Worm (Caenorhabditis elegans) whole organism, L4 larva: ENCODE data around the gene dnpp-1.
A peak's percentile ranks its signal among the peaks of the same experiment; 100 is the strongest.

Source experiments
- D1046.2 ChIP-seq: fragments of 200-800 bp; sonication (Bioruptor generic); IDR thresholded peaks from 2 replicates; pipeline ENCODE4 v1.3.6; 2022; ENCODE audit warnings: missing genetic modification characterization, missing compliant biosample characterization
- F26F4.8 ChIP-seq: fragments of 200-800 bp; sonication (Bioruptor generic); conservative IDR thresholded peaks from 2 replicates; pipeline ENCODE4 v1.3.6; 2022; ENCODE audit warnings: missing genetic modification characterization, missing compliant biosample characterization
- R02D3.7 ChIP-seq: fragments of 150-350 bp; sonication (generic microtip); optimal IDR thresholded peaks from 3 replicates; lab custom pipeline; 2014; ENCODE audit warnings: missing biosample characterization, missing genetic modification characterization
- T20F7.1 ChIP-seq: fragments of 200-800 bp; sonication (Bioruptor generic); optimal IDR thresholded peaks from 2 replicates; lab custom pipeline; 2018; ENCODE audit warnings: mild to moderate bottlenecking, missing genetic modification characterization, missing compliant biosample characterization
- T26A8.4 ChIP-seq: fragments of 200-800 bp; sonication (Bioruptor generic); IDR thresholded peaks from 2 replicates; pipeline ENCODE4 v1.3.6; 2022; ENCODE audit warnings: missing genetic modification characterization, missing compliant biosample characterization
- Y48G9A.11 ChIP-seq: fragments of 200-800 bp; sonication (Bioruptor generic); IDR thresholded peaks from 2 replicates; pipeline ENCODE4 v1.3.6; 2022; ENCODE audit warnings: missing genetic modification reagents, missing genetic modification characterization, missing compliant biosample characterization
- Y75B8A.6 ChIP-seq: fragments of 200-800 bp; sonication (Bioruptor generic); IDR thresholded peaks from 2 replicates; pipeline ENCODE4 v1.3.6; 2022; ENCODE audit warnings: missing genetic modification reagents, missing genetic modification characterization, missing compliant biosample characterization
- ZK337.2 ChIP-seq: fragments of 200-800 bp; sonication (Bioruptor generic); IDR thresholded peaks from 2 replicates; pipeline ENCODE4 v1.3.6; 2022; ENCODE audit warnings: missing genetic modification reagents, missing genetic modification characterization, missing compliant biosample characterization
- ZK546.5 ChIP-seq, 2 experiments: sonication (generic microtip); optimal IDR thresholded peaks; 2 replicates each; lab custom pipeline; 2017; ENCODE audit warnings: missing biosample characterization in 2 of 2, missing genetic modification characterization in 2 of 2
- aha-1 ChIP-seq: fragments of 150-350 bp; peaks from one replicate; lab custom pipeline; 2014; ENCODE audit warnings: missing biosample characterization, missing genetic modification characterization
- ama-1 ChIP-seq: fragments of 150-350 bp; optimal IDR thresholded peaks from 2 replicates; lab custom pipeline; 2014; ENCODE audit warnings: inconsistent platforms, mixed read lengths
- arid-1 ChIP-seq: fragments of 200-800 bp; sonication (Bioruptor generic); conservative IDR thresholded peaks from 2 replicates; pipeline ENCODE4 v1.3.6; 2022; ENCODE audit warnings: missing genetic modification reagents, missing genetic modification characterization, missing compliant biosample characterization
- attf-4 ChIP-seq: sonication (generic microtip); optimal IDR thresholded peaks from 3 replicates; lab custom pipeline; 2017; ENCODE audit warnings: missing biosample characterization, missing genetic modification characterization
- ceh-28 ChIP-seq: fragments of 150-350 bp; optimal IDR thresholded peaks from 2 replicates; lab custom pipeline; 2014; ENCODE audit warnings: missing biosample characterization, missing genetic modification reagents, missing genetic modification characterization
- ceh-82 ChIP-seq: sonication (generic microtip); optimal IDR thresholded peaks from 2 replicates; lab custom pipeline; 2017; ENCODE audit warnings: missing biosample characterization, missing genetic modification characterization
- daf-16 ChIP-seq, 3 experiments: sonication (generic microtip); optimal IDR thresholded peaks; 2 replicates each; lab custom pipeline; 2016 to 2017; ENCODE audit warnings: missing genetic modification characterization in 3 of 3, missing genetic modification reagents in 3 of 3, mild to moderate bottlenecking in 2 of 3, missing compliant biosample characterization in 2 of 3, missing biosample characterization in 1 of 3, moderate library complexity in 1 of 3
- dmd-9 ChIP-seq: fragments of 200-800 bp; sonication (Bioruptor generic); IDR thresholded peaks from 2 replicates; pipeline ENCODE4 v1.3.6; 2022; ENCODE audit warnings: missing genetic modification reagents, missing genetic modification characterization, missing compliant biosample characterization
- dve-1 ChIP-seq: sonication (generic microtip); optimal IDR thresholded peaks from 2 replicates; lab custom pipeline; 2017; ENCODE audit warnings: antibody characterized with exemption, mild to moderate bottlenecking, missing genetic modification characterization, missing compliant biosample characterization; ENCODE audit not compliant: insufficient read depth
- fkh-10 ChIP-seq: fragments of 150-350 bp; optimal IDR thresholded peaks from 2 replicates; lab custom pipeline; 2014; ENCODE audit warnings: missing biosample characterization, missing genetic modification reagents, missing genetic modification characterization
- fos-1 ChIP-seq: fragments of 150-350 bp; optimal IDR thresholded peaks from 2 replicates; lab custom pipeline; 2014; ENCODE audit warnings: missing biosample characterization, missing genetic modification characterization
- hlh-30 ChIP-seq: sonication (generic microtip); optimal IDR thresholded peaks from 2 replicates; lab custom pipeline; 2017; ENCODE audit warnings: antibody characterized with exemption, mild to moderate bottlenecking, missing genetic modification characterization, missing compliant biosample characterization; ENCODE audit not compliant: insufficient read depth
- jun-1 ChIP-seq: fragments of 150-350 bp; optimal IDR thresholded peaks from 2 replicates; lab custom pipeline; 2014; ENCODE audit warnings: missing biosample characterization, missing genetic modification reagents, missing genetic modification characterization
- lin-15B ChIP-seq: fragments of 150-350 bp; sonication (generic microtip); optimal IDR thresholded peaks from 3 replicates; lab custom pipeline; 2014; ENCODE audit warnings: missing biosample characterization, missing genetic modification characterization
- lin-38 ChIP-seq: fragments of 200-800 bp; sonication (Bioruptor generic); IDR thresholded peaks from 2 replicates; pipeline ENCODE4 v1.3.6; 2022; ENCODE audit warnings: missing genetic modification reagents, missing genetic modification characterization, missing compliant biosample characterization
- lir-3 ChIP-seq: sonication (generic microtip); optimal IDR thresholded peaks from 2 replicates; lab custom pipeline; 2016; ENCODE audit warnings: mild to moderate bottlenecking, missing genetic modification characterization, missing compliant biosample characterization
- lsy-2 ChIP-seq, 2 experiments: fragments of 150-350 bp in 1 of 2; sonication (generic microtip) in 1 of 2; optimal IDR thresholded peaks; 2 replicates each; lab custom pipeline; 2014 to 2017; ENCODE audit warnings: missing biosample characterization in 2 of 2, missing genetic modification characterization in 2 of 2
- madf-9 ChIP-seq: fragments of 200-800 bp; sonication (Bioruptor generic); conservative IDR thresholded peaks from 2 replicates; pipeline ENCODE4 v1.3.6; 2022; ENCODE audit warnings: missing genetic modification reagents, missing genetic modification characterization, missing compliant biosample characterization
- mdt-29 ChIP-seq: fragments of 200-800 bp; sonication (Bioruptor generic); IDR thresholded peaks from 2 replicates; pipeline ENCODE4 v1.3.6; 2022; ENCODE audit warnings: missing genetic modification reagents, missing genetic modification characterization, missing compliant biosample characterization
- mep-1 ChIP-seq: fragments of 150-350 bp; sonication (generic microtip); optimal IDR thresholded peaks from 3 replicates; lab custom pipeline; 2014; ENCODE audit warnings: missing biosample characterization, missing genetic modification characterization
- mes-2 ChIP-seq: sonication (generic microtip); optimal IDR thresholded peaks from 2 replicates; lab custom pipeline; 2016; ENCODE audit warnings: missing genotype, mild to moderate bottlenecking, missing genetic modification characterization, missing compliant biosample characterization; ENCODE audit not compliant: poor library complexity, severe bottlenecking
- mxl-3 ChIP-seq: fragments of 200-800 bp; sonication (Bioruptor generic); optimal IDR thresholded peaks from 2 replicates; lab custom pipeline; 2018; ENCODE audit warnings: mild to moderate bottlenecking, missing genetic modification characterization, missing compliant biosample characterization
- nhr-10 ChIP-seq: fragments of 150-350 bp; optimal IDR thresholded peaks from 2 replicates; lab custom pipeline; 2014; ENCODE audit warnings: missing biosample characterization, missing genetic modification characterization
- nhr-102 ChIP-seq: sonication (generic microtip); optimal IDR thresholded peaks from 2 replicates; lab custom pipeline; 2016; ENCODE audit warnings: mild to moderate bottlenecking, missing genetic modification characterization, moderate library complexity, missing compliant biosample characterization
- nhr-237 ChIP-seq: sonication (generic microtip); optimal IDR thresholded peaks from 2 replicates; lab custom pipeline; 2017; ENCODE audit warnings: missing biosample characterization, missing genetic modification characterization
- nhr-6 ChIP-seq: fragments of 150-350 bp; optimal IDR thresholded peaks from 2 replicates; lab custom pipeline; 2014; ENCODE audit warnings: missing biosample characterization, missing genetic modification characterization
- nhr-76 ChIP-seq: fragments of 150-350 bp; optimal IDR thresholded peaks from 2 replicates; lab custom pipeline; 2014; ENCODE audit warnings: missing biosample characterization, missing genetic modification characterization
- pha-4 ChIP-seq, 2 experiments: fragments of 150-350 bp in 1 of 2; fragments of 200-800 bp in 1 of 2; sonication (Bioruptor generic) in 1 of 2; IDR thresholded peaks in 1 of 2; optimal IDR thresholded peaks in 1 of 2; 2 replicates each; pipeline versions ENCODE4 v1.3.6 to Lab custom; 2014 to 2022; ENCODE audit warnings: missing genetic modification characterization in 2 of 2, missing genetic modification reagents in 2 of 2, missing biosample characterization in 1 of 2, missing compliant biosample characterization in 1 of 2
- php-3 ChIP-seq: fragments of 200-800 bp; sonication (Bioruptor generic); IDR thresholded peaks from 2 replicates; pipeline ENCODE4 v1.3.6; 2022; ENCODE audit warnings: missing genetic modification reagents, missing genetic modification characterization, missing compliant biosample characterization
- rbr-2 ChIP-seq: sonication (generic microtip); optimal IDR thresholded peaks from 2 replicates; lab custom pipeline; 2016; ENCODE audit warnings: missing genotype, missing genetic modification characterization, missing compliant biosample characterization
- saeg-2 ChIP-seq: fragments of 200-800 bp; sonication (Bioruptor generic); IDR thresholded peaks from 2 replicates; pipeline ENCODE4 v1.3.6; 2022; ENCODE audit warnings: missing genetic modification reagents, missing genetic modification characterization, missing compliant biosample characterization
- set-16 ChIP-seq: fragments of 200-800 bp; sonication (Bioruptor generic); IDR thresholded peaks from 2 replicates; pipeline ENCODE4 v1.3.6; 2022; ENCODE audit warnings: missing genetic modification reagents, missing genetic modification characterization, missing compliant biosample characterization
- snpc-1.2 ChIP-seq: fragments of 200-800 bp; sonication (Bioruptor generic); IDR thresholded peaks from 2 replicates; pipeline ENCODE4 v1.3.6; 2022; ENCODE audit warnings: missing genetic modification reagents, missing genetic modification characterization, missing compliant biosample characterization
- snpc-4 ChIP-seq: fragments of 150-350 bp; optimal IDR thresholded peaks from 2 replicates; lab custom pipeline; 2014; ENCODE audit warnings: missing biosample characterization, missing genetic modification characterization
- unc-39 ChIP-seq: sonication (generic microtip); optimal IDR thresholded peaks from 2 replicates; lab custom pipeline; 2017; ENCODE audit warnings: missing biosample characterization, missing genetic modification characterization
- zfp-3 ChIP-seq: fragments of 200-800 bp; sonication (Bioruptor generic); conservative IDR thresholded peaks from 2 replicates; pipeline ENCODE4 v1.3.6; 2022; ENCODE audit warnings: missing genetic modification reagents, missing genetic modification characterization, missing compliant biosample characterization
- zip-11 ChIP-seq: fragments of 200-800 bp; sonication (Bioruptor generic); IDR thresholded peaks from 2 replicates; pipeline ENCODE4 v1.3.6; 2022; ENCODE audit warnings: missing genetic modification characterization, missing compliant biosample characterization

The dnpp-1 gene

DNA sequence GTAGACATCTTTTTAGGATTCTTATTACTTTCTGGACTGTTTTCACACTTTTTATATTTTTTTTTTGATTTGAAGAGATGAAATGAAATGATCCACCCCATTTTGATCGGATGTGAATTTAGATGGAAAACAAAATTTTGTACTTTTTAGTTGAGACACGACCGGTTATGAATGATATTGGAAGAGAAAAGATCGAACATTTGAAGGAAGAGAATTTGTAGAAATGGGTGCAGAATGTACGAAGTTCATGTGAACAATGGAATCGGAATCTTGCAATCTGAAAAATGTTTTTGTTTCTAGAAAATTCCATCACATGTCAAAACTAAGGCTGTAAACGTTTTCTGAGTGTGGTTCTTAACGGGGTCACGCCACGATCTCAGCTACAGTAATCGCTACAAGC is 19.2 kb upstream of the dnpp-1 start, which contains the start of gene F01F1.14:
Gene F01F1.14 (minus strand): TSS at position 101 of the 400 bp plus-strand sequence.
- TF ChIP-seq ama-1 (lab: Kevin White, UChicago) (no peak), rbr-2 (tag; lab: Kevin White, UChicago) (no peak), fkh-10 (GFP tag; lab: Kevin White, UChicago) (no peak), attf-4 (tag; lab: Kevin White, UChicago) (no peak), aha-1 (tag; lab: Kevin White, UChicago) (no peak), R02D3.7 (tag; lab: Kevin White, UChicago) (no peak), ceh-28 (tag; lab: Kevin White, UChicago) (no peak), ZK337.2 (GFP tag; lab: Robert Waterston, UW) (no peak), Y48G9A.11 (GFP tag; lab: Robert Waterston, UW) (no peak), arid-1 (no peak), zip-11 (no peak), nhr-102 (tag; lab: Kevin White, UChicago) (no peak), daf-16 (GFP tag; optimal IDR thresholded peaks at IDR 0.05; lab: Kevin White, UChicago) (no peak), daf-16 (tag; optimal IDR thresholded peaks at IDR 0.05; lab: Kevin White, UChicago) (no peak), lin-38 (GFP tag; lab: Robert Waterston, UW) (no peak)
- TF ChIP-seq, all 104 proteins: peak for 0

DNA sequence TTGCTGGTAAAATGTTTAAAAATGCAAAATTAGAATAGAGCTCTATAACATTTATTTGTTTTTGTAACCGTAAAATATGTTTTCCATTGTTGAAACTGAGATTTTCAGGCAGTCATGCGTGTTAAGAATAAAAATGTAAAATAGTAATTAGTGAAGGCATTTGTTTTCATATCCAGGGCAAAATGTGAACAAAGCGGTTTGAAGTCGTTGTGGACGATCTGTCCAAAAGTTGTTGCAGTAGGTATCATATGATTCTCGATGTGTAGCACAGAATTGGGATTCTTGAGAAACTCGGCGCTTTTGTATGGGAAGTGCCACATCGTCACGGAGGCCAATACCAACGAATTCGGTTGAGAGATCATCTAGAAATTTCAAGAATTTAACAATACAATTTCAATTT is 18.7 kb upstream of the dnpp-1 start:
- TF ChIP-seq nhr-237 (tag; lab: Kevin White, UChicago), result no peak
- 0 out of 2 replicates have a peak, but pooled peaks have one; percentile 16 for TF ChIP-seq T26A8.4 (GFP tag; lab: Robert Waterston, UW)
- peak; percentile 33 for TF ChIP-seq lin-38 (GFP tag; lab: Robert Waterston, UW)
- no peak for TF ChIP-seq lin-15B
- TF ChIP-seq madf-9 (GFP tag; lab: Robert Waterston, UW), result no peak

- peak; percentile 32 for TF ChIP-seq mep-1 (tag; lab: Kevin White, UChicago)
- no peak for TF ChIP-seq F26F4.8 (GFP tag; lab: Robert Waterston, UW)
- TF ChIP-seq zfp-3 (GFP tag; lab: Robert Waterston, UW), result no peak; the same call in 1 of the 2 replicates
- TF ChIP-seq nhr-10 (tag; lab: Kevin White, UChicago), result no peak
- TF ChIP-seq ZK546.5 (tag; optimal IDR thresholded peaks at IDR 0.05; lab: Kevin White, UChicago), result no peak
- TF ChIP-seq daf-16 (GFP tag; optimal IDR thresholded peaks at IDR 0.05; lab: Kevin White, UChicago), result no peak
- TF ChIP-seq daf-16 (tag; optimal IDR thresholded peaks at IDR 0.05; lab: Kevin White, UChicago), result peak; percentile 31
- no peak for TF ChIP-seq ama-1 (lab: Kevin White, UChicago)
- TF ChIP-seq nhr-6, result peak; percentile 43
- peak; percentile 48 for TF ChIP-seq dve-1 (tag; lab: Kevin White, UChicago)
- no peak for TF ChIP-seq fos-1 (tag; lab: Kevin White, UChicago)
- TF ChIP-seq unc-39, result no peak
- peak in 1 of 2 experiments; percentile 65 for TF ChIP-seq lsy-2 (tag; optimal IDR thresholded peaks at IDR 0.05; lab: Kevin White, UChicago)
- TF ChIP-seq lir-3 (tag; lab: Kevin White, UChicago), result no peak
- TF ChIP-seq pha-4 (GFP tag; IDR thresholded peaks at IDR 0.05; lab: Robert Waterston, UW), result no peak
- TF ChIP-seq pha-4 (tag; optimal IDR thresholded peaks at IDR 0.05; lab: Kevin White, UChicago), result no peak
- TF ChIP-seq T20F7.1 (GFP tag; lab: Kevin White, UChicago), result peak; percentile 89
- TF ChIP-seq aha-1 (tag; lab: Kevin White, UChicago), result peak; percentile 96
- TF ChIP-seq mes-2 (tag; lab: Kevin White, UChicago), result peak; percentile 55
- TF ChIP-seq nhr-76 (tag; lab: Kevin White, UChicago), result no peak
- TF ChIP-seq Y75B8A.6 (GFP tag; lab: Robert Waterston, UW), result no peak
- TF ChIP-seq D1046.2 (GFP tag; lab: Robert Waterston, UW), result no peak
- no peak for TF ChIP-seq php-3
- no peak for TF ChIP-seq saeg-2 (GFP tag; lab: Robert Waterston, UW)
- peak; percentile 22 for TF ChIP-seq hlh-30 (tag; lab: Kevin White, UChicago)
- no peak for TF ChIP-seq mxl-3 (GFP tag; lab: Kevin White, UChicago)
- TF ChIP-seq set-16, result no peak
- no peak for TF ChIP-seq snpc-1.2 (GFP tag; lab: Robert Waterston, UW)
- no peak for TF ChIP-seq snpc-4 (tag; lab: Kevin White, UChicago)
- TF ChIP-seq dmd-9 (GFP tag; lab: Robert Waterston, UW), result no peak
- no peak for TF ChIP-seq mdt-29 (GFP tag; lab: Robert Waterston, UW)
- TF ChIP-seq jun-1 (tag; lab: Kevin White, UChicago), result no peak
- TF ChIP-seq ceh-82, result no peak
These were observed 15.8 kb upstream of the dnpp-1 start, which contains the start of gene hpo-10 for ce11 chrIII:5879291-5879968. hpo-10 (plus strand) TSS chrIII:5879489.
